Worm (Caenorhabditis elegans): ENCODE data around the gene F38B6.4.
A peak's percentile ranks its signal among the peaks of the same experiment; 100 is the strongest.

Gene F38B6.4

ce11 chrX:6705156-6705555 lies 30.5 kb downstream of the F38B6.4 start:
- peak; percentile 78 for TF ChIP-seq ces-1 (GFP tag; optimal IDR thresholded peaks at IDR 0.05)
- TF ChIP-seq hif-1 (tag; optimal IDR thresholded peaks at IDR 0.05) = no peak
- no peak for TF ChIP-seq cey-2 (tag; optimal IDR thresholded peaks at IDR 0.05; ENCODE audit: borderline replicate concordance, insufficient read depth)
- no peak for TF ChIP-seq F44E2.7 (GFP tag; IDR thresholded peaks at IDR 0.05)
- no peak for TF ChIP-seq egl-43 (GFP tag; IDR thresholded peaks at IDR 0.05)
- TF ChIP-seq fos-1 (tag; optimal IDR thresholded peaks at IDR 0.05) = no peak
- no peak for TF ChIP-seq lim-7 (GFP tag; IDR thresholded peaks at IDR 0.05)
- peak; percentile 49; the same call in 1 of the 2 replicates for TF ChIP-seq ctbp-1 (GFP tag; IDR thresholded peaks at IDR 0.05)
- no peak for TF ChIP-seq ceh-62 (tag; optimal IDR thresholded peaks at IDR 0.05)
- no peak for TF ChIP-seq lin-13 (GFP tag; optimal IDR thresholded peaks at IDR 0.05)
- TF ChIP-seq ceh-32 (tag; optimal IDR thresholded peaks at IDR 0.05; ENCODE audit: poor library complexity) = no peak
- TF ChIP-seq F10B5.3 (tag; optimal IDR thresholded peaks at IDR 0.05) = no peak
- no peak for TF ChIP-seq ama-1 (optimal IDR thresholded peaks at IDR 0.05)
- peak in 1 of 2 experiments; percentile 37 for TF ChIP-seq unc-62 (GFP tag; optimal IDR thresholded peaks at IDR 0.05 in 1 of 2)
- no peak for TF ChIP-seq unc-62 (tag; optimal IDR thresholded peaks at IDR 0.05)
- TF ChIP-seq hlh-30 (tag; optimal IDR thresholded peaks at IDR 0.05; ENCODE audit: insufficient read depth) = no peak
- no peak for TF ChIP-seq hlh-11 (tag; optimal IDR thresholded peaks at IDR 0.05)
- TF ChIP-seq nhr-10 (tag; optimal IDR thresholded peaks at IDR 0.05) = no peak
- no peak for TF ChIP-seq mxl-3 (GFP tag; optimal IDR thresholded peaks at IDR 0.05)
- TF ChIP-seq ceh-28 (tag; optimal IDR thresholded peaks at IDR 0.05) = no peak
- TF ChIP-seq fkh-10 (GFP tag; optimal IDR thresholded peaks at IDR 0.05) = peak; percentile 94
- TF ChIP-seq dmd-6 (GFP tag; IDR thresholded peaks at IDR 0.05) = no peak
- TF ChIP-seq D1046.2 (GFP tag; IDR thresholded peaks at IDR 0.05) = no peak
- TF ChIP-seq mdt-29 (GFP tag; IDR thresholded peaks at IDR 0.05) = no peak

DNA sequence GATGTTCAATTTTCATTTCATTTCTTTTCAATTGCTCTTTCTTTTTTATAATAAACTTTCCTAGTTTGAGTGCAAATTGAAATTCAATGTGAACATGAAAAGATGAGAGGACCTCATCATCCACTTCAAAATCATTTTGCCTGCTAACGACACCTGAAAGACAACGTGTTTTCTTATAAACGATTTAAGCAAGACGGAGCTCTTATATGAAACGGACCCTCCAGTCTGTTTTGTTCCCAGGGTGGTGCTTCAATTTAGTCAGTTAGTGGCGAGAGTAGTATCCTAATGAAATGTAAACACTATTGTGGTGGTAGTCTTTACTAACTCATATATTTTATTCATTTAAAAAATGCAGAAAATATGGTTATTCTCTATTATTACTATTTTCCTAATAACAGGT lies 34.6 kb downstream of the F38B6.4 start, which contains the start of gene acr-3:
acr-3 (plus strand) TSS at position 301 of the 400 bp plus-strand sequence.
- no peak for TF ChIP-seq tra-1 (GFP tag; IDR thresholded peaks at IDR 0.05)
- TF ChIP-seq rbr-2 (tag; optimal IDR thresholded peaks at IDR 0.05) = no peak
- no peak for TF ChIP-seq D1046.2 (GFP tag; IDR thresholded peaks at IDR 0.05)
- TF ChIP-seq ZK546.5 (tag; optimal IDR thresholded peaks at IDR 0.05) = no peak
- TF ChIP-seq sdz-12 (GFP tag; optimal IDR thresholded peaks at IDR 0.05) = no peak
- no peak for TF ChIP-seq egl-27 (tag; optimal IDR thresholded peaks at IDR 0.05)
- TF ChIP-seq mdl-1 (tag; optimal IDR thresholded peaks at IDR 0.05) = no peak
- TF ChIP-seq mes-2 (tag; optimal IDR thresholded peaks at IDR 0.05; ENCODE audit: poor library complexity, severe bottlenecking) = no peak
- TF ChIP-seq T20F7.1 (GFP tag; optimal IDR thresholded peaks at IDR 0.05) = no peak
- TF ChIP-seq dmd-9 (GFP tag; IDR thresholded peaks at IDR 0.05) = no peak

DNA sequence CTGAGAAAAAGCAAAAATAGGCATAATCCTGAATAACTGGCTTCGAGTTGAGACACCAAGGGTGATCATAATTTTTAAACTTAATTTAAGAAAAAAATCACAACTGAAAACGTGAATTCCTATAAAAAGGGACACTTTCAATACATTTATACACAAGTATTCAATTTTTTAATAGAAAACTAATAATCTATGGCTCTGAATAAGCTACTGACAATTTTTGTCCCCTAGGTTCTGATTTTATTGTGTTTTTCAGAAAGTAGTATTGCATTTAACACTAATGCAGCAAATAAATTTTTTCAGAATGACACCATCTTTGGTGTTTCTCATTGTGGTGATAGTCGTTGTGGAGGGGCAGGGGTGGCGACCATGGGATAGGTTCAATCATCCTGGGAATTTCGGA lies 38.6 kb downstream of the F38B6.4 start, which contains the start of gene nas-11:
nas-11 (plus strand) TSS at position 301 of the 400 bp plus-strand sequence.
- TF ChIP-seq nhr-48 (tag; optimal IDR thresholded peaks at IDR 0.05) (no peak), aha-1 (tag) (peak; percentile 9), ceh-62 (tag; optimal IDR thresholded peaks at IDR 0.05) (no peak), F10B5.3 (tag; optimal IDR thresholded peaks at IDR 0.05) (no peak), nhr-41 (GFP tag; IDR thresholded peaks at IDR 0.05) (no peak)

- TF ChIP-seq ceh-62 (tag; optimal IDR thresholded peaks at IDR 0.05) (no peak), pha-4 (GFP tag; IDR thresholded peaks at IDR 0.05) (no peak), pha-4 (tag; optimal IDR thresholded peaks at IDR 0.05) (no peak), ama-1 (optimal IDR thresholded peaks at IDR 0.05) (no peak), zip-11 (GFP tag; IDR thresholded peaks at IDR 0.05) (no peak)
These were observed 43.9 kb downstream of the F38B6.4 start, which contains the start of gene smf-2 for ce11 chrX:6718595-6718994. Gene smf-2 (minus strand): TSS chrX:6718695.
